Fruit fly (Drosophila melanogaster): Measurements from ENCODE around the gene nmdyn-D7.

- TF ChIP-seq CG8478 (optimal IDR thresholded peaks at IDR 0.05) (no peak), CTCF (optimal IDR thresholded peaks at IDR 0.05) (no peak)
These were observed 23.5 kb downstream of the nmdyn-D7 start for dm6 chr3R:9703273-9703672.
